Worm (Caenorhabditis elegans) whole organism, L4 larva: ENCODE measurements around the gene ceh-76.
A peak's percentile ranks its signal among the peaks of the same experiment; 100 is the strongest.

Source experiments
- F44E2.7 ChIP-seq: fragments of 200-800 bp; sonication (Bioruptor generic); IDR thresholded peaks from 2 replicates; pipeline ENCODE4 v2.1.2; 2022; ENCODE audit warnings: missing genetic modification characterization, missing compliant biosample characterization
- T20F7.1 ChIP-seq: fragments of 200-800 bp; sonication (Bioruptor generic); optimal IDR thresholded peaks from 2 replicates; lab custom pipeline; 2018; ENCODE audit warnings: mild to moderate bottlenecking, missing genetic modification characterization, missing compliant biosample characterization
- T26A8.4 ChIP-seq: fragments of 200-800 bp; sonication (Bioruptor generic); IDR thresholded peaks from 2 replicates; pipeline ENCODE4 v1.3.6; 2022; ENCODE audit warnings: missing genetic modification characterization, missing compliant biosample characterization
- Y48G9A.11 ChIP-seq: fragments of 200-800 bp; sonication (Bioruptor generic); IDR thresholded peaks from 2 replicates; pipeline ENCODE4 v1.3.6; 2022; ENCODE audit warnings: missing genetic modification reagents, missing genetic modification characterization, missing compliant biosample characterization
- Y5F2A.4 ChIP-seq: fragments of 200-800 bp; sonication (Bioruptor generic); optimal IDR thresholded peaks from 2 replicates; lab custom pipeline; 2018; ENCODE audit warnings: mild to moderate bottlenecking, missing genetic modification characterization, missing compliant biosample characterization
- aha-1 ChIP-seq: fragments of 150-350 bp; peaks from one replicate; lab custom pipeline; 2014; ENCODE audit warnings: missing biosample characterization, missing genetic modification characterization
- ama-1 ChIP-seq: fragments of 150-350 bp; optimal IDR thresholded peaks from 2 replicates; lab custom pipeline; 2014; ENCODE audit warnings: inconsistent platforms, mixed read lengths
- attf-4 ChIP-seq: sonication (generic microtip); optimal IDR thresholded peaks from 3 replicates; lab custom pipeline; 2017; ENCODE audit warnings: missing biosample characterization, missing genetic modification characterization
- ceh-20 ChIP-seq: fragments of 200-800 bp; sonication (Bioruptor generic); IDR thresholded peaks from 2 replicates; pipeline ENCODE4 v1.3.6; 2022; ENCODE audit warnings: missing genetic modification reagents, missing genetic modification characterization, missing compliant biosample characterization
- ctbp-1 ChIP-seq: fragments of 200-800 bp; sonication (Bioruptor generic); IDR thresholded peaks from 2 replicates; pipeline ENCODE4 v1.3.6; 2022; ENCODE audit warnings: missing genetic modification reagents, missing genetic modification characterization, missing compliant biosample characterization
- dmd-8 ChIP-seq: fragments of 200-800 bp; sonication (Bioruptor generic); IDR thresholded peaks from 2 replicates; pipeline ENCODE4 v1.3.6; 2022; ENCODE audit warnings: missing genetic modification characterization, missing compliant biosample characterization
- duxl-1 ChIP-seq: sonication (generic microtip); optimal IDR thresholded peaks from 2 replicates; lab custom pipeline; 2016; ENCODE audit warnings: mild to moderate bottlenecking, missing genetic modification characterization, moderate library complexity, missing compliant biosample characterization; ENCODE audit not compliant: poor library complexity
- dve-1 ChIP-seq: sonication (generic microtip); optimal IDR thresholded peaks from 2 replicates; lab custom pipeline; 2017; ENCODE audit warnings: antibody characterized with exemption, mild to moderate bottlenecking, missing genetic modification characterization, missing compliant biosample characterization; ENCODE audit not compliant: insufficient read depth
- hif-1 ChIP-seq, 2 experiments: sonication (generic microtip); optimal IDR thresholded peaks; 2 replicates each; lab custom pipeline; 2016 to 2017; ENCODE audit warnings: missing compliant biosample characterization in 2 of 2, missing genetic modification characterization in 2 of 2, missing genetic modification reagents in 2 of 2, missing genotype in 2 of 2, mild to moderate bottlenecking in 1 of 2
- hlh-11 ChIP-seq: fragments of 200-800 bp; sonication (Bioruptor generic); optimal IDR thresholded peaks from 2 replicates; lab custom pipeline; 2018; ENCODE audit warnings: mild to moderate bottlenecking, missing genetic modification characterization, missing compliant biosample characterization
- lin-1 ChIP-seq: fragments of 200-800 bp; sonication (Bioruptor generic); IDR thresholded peaks from 2 replicates; pipeline ENCODE4 v1.3.6; 2022; ENCODE audit warnings: missing genetic modification reagents, missing genetic modification characterization, missing compliant biosample characterization
- lin-15B ChIP-seq: fragments of 150-350 bp; sonication (generic microtip); optimal IDR thresholded peaks from 3 replicates; lab custom pipeline; 2014; ENCODE audit warnings: missing biosample characterization, missing genetic modification characterization
- lin-38 ChIP-seq: fragments of 200-800 bp; sonication (Bioruptor generic); IDR thresholded peaks from 2 replicates; pipeline ENCODE4 v1.3.6; 2022; ENCODE audit warnings: missing genetic modification reagents, missing genetic modification characterization, missing compliant biosample characterization
- lin-39 ChIP-seq: fragments of 150-350 bp; optimal IDR thresholded peaks from 2 replicates; lab custom pipeline; 2014; ENCODE audit warnings: missing biosample characterization, missing genetic modification reagents, missing genetic modification characterization
- lsy-2 ChIP-seq, 2 experiments: fragments of 150-350 bp in 1 of 2; sonication (generic microtip) in 1 of 2; optimal IDR thresholded peaks; 2 replicates each; lab custom pipeline; 2014 to 2017; ENCODE audit warnings: missing biosample characterization in 2 of 2, missing genetic modification characterization in 2 of 2
- madf-5 ChIP-seq, 2 experiments: fragments of 200-800 bp; sonication (Bioruptor generic); IDR thresholded peaks; 2 replicates each; pipeline ENCODE4 v1.3.6; 2022; ENCODE audit warnings: missing compliant biosample characterization in 2 of 2, missing genetic modification characterization in 2 of 2
- mdl-1 ChIP-seq, 2 experiments: fragments of 150-350 bp in 1 of 2; sonication (generic microtip) in 1 of 2; optimal IDR thresholded peaks; 2 replicates each; lab custom pipeline; 2014 to 2017; ENCODE audit warnings: missing biosample characterization in 2 of 2, missing genetic modification characterization in 2 of 2
- mep-1 ChIP-seq: fragments of 150-350 bp; sonication (generic microtip); optimal IDR thresholded peaks from 3 replicates; lab custom pipeline; 2014; ENCODE audit warnings: missing biosample characterization, missing genetic modification characterization
- mes-2 ChIP-seq: sonication (generic microtip); optimal IDR thresholded peaks from 2 replicates; lab custom pipeline; 2016; ENCODE audit warnings: missing genotype, mild to moderate bottlenecking, missing genetic modification characterization, missing compliant biosample characterization; ENCODE audit not compliant: poor library complexity, severe bottlenecking
- nhr-102 ChIP-seq: sonication (generic microtip); optimal IDR thresholded peaks from 2 replicates; lab custom pipeline; 2016; ENCODE audit warnings: mild to moderate bottlenecking, missing genetic modification characterization, moderate library complexity, missing compliant biosample characterization
- nhr-111 ChIP-seq: fragments of 200-800 bp; sonication (Bioruptor generic); optimal IDR thresholded peaks from 2 replicates; lab custom pipeline; 2018; ENCODE audit warnings: mild to moderate bottlenecking, missing genetic modification characterization, missing compliant biosample characterization
- nhr-237 ChIP-seq: sonication (generic microtip); optimal IDR thresholded peaks from 2 replicates; lab custom pipeline; 2017; ENCODE audit warnings: missing biosample characterization, missing genetic modification characterization
- nhr-25 ChIP-seq: sonication (generic microtip); optimal IDR thresholded peaks from 2 replicates; lab custom pipeline; 2017; ENCODE audit warnings: missing genetic modification characterization, mild to moderate bottlenecking, missing compliant biosample characterization, antibody characterized with exemption, moderate library complexity, borderline replicate concordance; ENCODE audit not compliant: insufficient read depth
- nhr-41 ChIP-seq: fragments of 200-800 bp; sonication (Bioruptor generic); IDR thresholded peaks from 2 replicates; pipeline ENCODE4 v1.3.6; 2022; ENCODE audit warnings: missing genetic modification reagents, missing genetic modification characterization, missing compliant biosample characterization
- nhr-6 ChIP-seq: fragments of 150-350 bp; optimal IDR thresholded peaks from 2 replicates; lab custom pipeline; 2014; ENCODE audit warnings: missing biosample characterization, missing genetic modification characterization
- pha-4 ChIP-seq, 2 experiments: fragments of 150-350 bp in 1 of 2; fragments of 200-800 bp in 1 of 2; sonication (Bioruptor generic) in 1 of 2; IDR thresholded peaks in 1 of 2; optimal IDR thresholded peaks in 1 of 2; 2 replicates each; pipeline versions ENCODE4 v1.3.6 to Lab custom; 2014 to 2022; ENCODE audit warnings: missing genetic modification characterization in 2 of 2, missing genetic modification reagents in 2 of 2, missing biosample characterization in 1 of 2, missing compliant biosample characterization in 1 of 2
- spr-1 ChIP-seq: sonication (generic microtip); optimal IDR thresholded peaks from 2 replicates; lab custom pipeline; 2016; ENCODE audit warnings: mild to moderate bottlenecking, missing genetic modification characterization, missing compliant biosample characterization
- tag-97 ChIP-seq: fragments of 200-800 bp; sonication (Bioruptor generic); IDR thresholded peaks from 2 replicates; pipeline ENCODE4 v1.3.6; 2022; ENCODE audit warnings: missing genetic modification characterization, missing compliant biosample characterization
- tra-1 ChIP-seq: fragments of 200-800 bp; sonication (Bioruptor generic); IDR thresholded peaks from 2 replicates; pipeline ENCODE4 v1.3.6; 2022; ENCODE audit warnings: missing genetic modification reagents, missing genetic modification characterization, missing compliant biosample characterization
- vab-7 ChIP-seq: fragments of 200-800 bp; sonication (Bioruptor generic); IDR thresholded peaks from 2 replicates; pipeline ENCODE4 v1.3.6; 2022; ENCODE audit warnings: missing genetic modification reagents, missing genetic modification characterization, missing compliant biosample characterization
- zfp-2 ChIP-seq: sonication (generic microtip); optimal IDR thresholded peaks from 2 replicates; lab custom pipeline; 2016; ENCODE audit warnings: mild to moderate bottlenecking, missing genetic modification characterization, missing compliant biosample characterization
- zfp-3 ChIP-seq: fragments of 200-800 bp; sonication (Bioruptor generic); conservative IDR thresholded peaks from 2 replicates; pipeline ENCODE4 v1.3.6; 2022; ENCODE audit warnings: missing genetic modification reagents, missing genetic modification characterization, missing compliant biosample characterization
- zip-2 ChIP-seq: fragments of 150-350 bp; optimal IDR thresholded peaks from 2 replicates; lab custom pipeline; 2014; ENCODE audit warnings: missing biosample characterization, missing genetic modification characterization

ceh-76 gene

ce11 chrV:8039606-8040005 is 45.1 kb upstream of the ceh-76 start:
- peak; percentile 70 for TF ChIP-seq ama-1 (lab: Kevin White, UChicago)
- no peak for TF ChIP-seq lin-38 (GFP tag; lab: Robert Waterston, UW)
- TF ChIP-seq mes-2 (tag; lab: Kevin White, UChicago) = no peak

DNA sequence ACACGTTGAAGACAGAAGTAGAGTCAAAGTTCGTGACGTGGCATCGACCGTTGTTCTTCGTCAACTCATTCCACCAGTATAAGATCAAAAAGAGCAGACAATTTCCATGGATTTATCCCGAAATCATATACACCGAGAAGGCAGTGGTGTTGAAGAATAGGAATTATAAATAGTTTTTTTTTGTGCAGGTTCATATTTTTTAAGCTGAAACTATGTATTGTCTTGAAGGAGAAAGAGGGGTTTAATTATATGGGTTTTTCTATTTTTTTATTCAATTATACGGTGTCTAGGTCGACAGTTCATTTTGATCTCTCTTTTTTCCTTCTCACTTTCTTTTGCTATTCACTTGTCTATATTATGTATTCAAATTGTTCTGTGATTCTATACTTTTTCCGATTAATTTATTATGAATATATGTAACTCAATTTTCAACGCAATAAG is 44.6 kb upstream of the ceh-76 start:
- peak; percentile 30 for TF ChIP-seq attf-4 (tag; lab: Kevin White, UChicago)
- TF ChIP-seq T26A8.4 (GFP tag; lab: Robert Waterston, UW) = peak; percentile 57; the same call in 1 of the 2 replicates
- TF ChIP-seq pha-4 (GFP tag; IDR thresholded peaks at IDR 0.05; lab: Robert Waterston, UW) = 0 out of 2 replicates have a peak, but pooled peaks have one; percentile 9
- no peak for TF ChIP-seq pha-4 (tag; optimal IDR thresholded peaks at IDR 0.05; lab: Kevin White, UChicago)
- peak; percentile 82; the same call in 1 of the 2 replicates for TF ChIP-seq zfp-3 (GFP tag; lab: Robert Waterston, UW)
- TF ChIP-seq dve-1 (tag; lab: Kevin White, UChicago) = peak; percentile 16
- peak; percentile 24 for TF ChIP-seq nhr-111
- TF ChIP-seq nhr-102 (tag; lab: Kevin White, UChicago) = peak; percentile 44
- no peak for TF ChIP-seq ceh-20 (GFP tag; lab: Robert Waterston, UW)
- peak; percentile 19; the same call in 1 of the 2 replicates for TF ChIP-seq tra-1 (GFP tag; lab: Robert Waterston, UW)
- TF ChIP-seq F44E2.7 (GFP tag; lab: Robert Waterston, UW) = no peak
- peak; percentile 85 for TF ChIP-seq nhr-25 (tag; lab: Kevin White, UChicago)
- TF ChIP-seq Y48G9A.11 (GFP tag; lab: Robert Waterston, UW) = no peak
- TF ChIP-seq spr-1 (tag; lab: Kevin White, UChicago) = peak; percentile 61
- TF ChIP-seq lsy-2 (tag; optimal IDR thresholded peaks at IDR 0.05; lab: Kevin White, UChicago) = peak in 1 of 2 experiments; percentile 47
- peak; percentile 0 for TF ChIP-seq mes-2 (tag; lab: Kevin White, UChicago)
- TF ChIP-seq aha-1 (tag; lab: Kevin White, UChicago) = peak; percentile 52
- TF ChIP-seq hif-1 (tag; optimal IDR thresholded peaks at IDR 0.05; lab: Kevin White, UChicago) = no peak
- TF ChIP-seq lin-1 (GFP tag; lab: Robert Waterston, UW) = peak; percentile 52; the same call in 1 of the 2 replicates
- TF ChIP-seq mep-1 (tag; lab: Kevin White, UChicago) = peak; percentile 79
- no peak for TF ChIP-seq madf-5 (GFP tag; IDR thresholded peaks at IDR 0.05; lab: Robert Waterston, UW)
- TF ChIP-seq duxl-1 = peak; percentile 83
- peak; percentile 15 for TF ChIP-seq hlh-11 (tag; lab: Kevin White, UChicago)
- TF ChIP-seq zip-2 = no peak
- no peak for TF ChIP-seq vab-7

ce11 chrV:8035947-8036346 is 41.5 kb upstream of the ceh-76 start, which contains the start of gene ZC513.14:
Gene ZC513.14 (minus strand): TSS chrV:8036047.
- TF ChIP-seq nhr-6 (tag; lab: Kevin White, UChicago) = no peak
- TF ChIP-seq mes-2 (tag; lab: Kevin White, UChicago) = no peak
- no peak for TF ChIP-seq mdl-1 (tag; optimal IDR thresholded peaks at IDR 0.05; lab: Kevin White, UChicago)
- no peak for TF ChIP-seq zfp-2
- TF ChIP-seq nhr-41 = no peak

ce11 chrV:8034811-8035210 is 40.3 kb upstream of the ceh-76 start, which contains the start of gene algn-12:
Gene algn-12 (plus strand): TSS chrV:8035111.
- TF ChIP-seq T20F7.1 (GFP tag; lab: Kevin White, UChicago) (no peak), lin-15B (tag; lab: Kevin White, UChicago) (no peak), ctbp-1 (GFP tag; lab: Robert Waterston, UW) (no peak), nhr-237 (tag; lab: Kevin White, UChicago) (no peak), lin-39 (tag; lab: Kevin White, UChicago) (no peak), lsy-2 (tag; optimal IDR thresholded peaks at IDR 0.05; lab: Kevin White, UChicago) (no peak), Y5F2A.4 (GFP tag; lab: Kevin White, UChicago) (no peak), nhr-25 (tag; lab: Kevin White, UChicago) (no peak), tag-97 (GFP tag; lab: Robert Waterston, UW) (no peak), dmd-8 (GFP tag; lab: Robert Waterston, UW) (no peak)
